Worm (Caenorhabditis elegans): Measurements from ENCODE around the gene F40F8.1.

DNA sequence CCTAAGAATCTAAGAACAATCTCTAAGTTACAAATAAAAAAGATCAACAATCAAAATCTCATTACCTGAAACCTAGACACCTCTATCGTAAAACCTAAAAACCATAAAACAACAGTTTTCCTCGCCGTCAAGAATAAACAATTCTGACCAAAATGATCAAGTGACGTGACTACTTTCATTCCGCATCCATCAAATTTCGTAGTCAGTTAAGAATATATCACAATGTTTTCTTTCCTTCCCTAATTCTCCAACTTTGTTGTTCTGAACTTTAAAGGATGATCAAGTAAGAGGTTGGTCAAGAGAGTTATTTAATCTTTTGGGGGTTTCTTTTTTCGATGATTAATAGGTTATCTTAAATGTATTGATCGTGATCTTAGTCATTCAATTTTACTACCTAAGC is 35.8 kb downstream of the F40F8.1 start:
- TF ChIP-seq lin-13 (GFP tag; optimal IDR thresholded peaks at IDR 0.05), result no peak
- TF ChIP-seq lsy-2 (tag; optimal IDR thresholded peaks at IDR 0.05), result no peak
- no peak for TF ChIP-seq nhr-77 (tag; optimal IDR thresholded peaks at IDR 0.05)
- TF ChIP-seq skn-1 (tag; optimal IDR thresholded peaks at IDR 0.05), result no peak
- no peak for TF ChIP-seq zag-1 (tag; optimal IDR thresholded peaks at IDR 0.05)
- TF ChIP-seq nhr-237 (tag; optimal IDR thresholded peaks at IDR 0.05), result no peak
- TF ChIP-seq mdl-1 (tag; optimal IDR thresholded peaks at IDR 0.05), result no peak
- no peak for TF ChIP-seq aly-2 (tag; optimal IDR thresholded peaks at IDR 0.05)
- no peak for TF ChIP-seq Y55F3AM.14 (GFP tag; optimal IDR thresholded peaks at IDR 0.05)
- no peak for TF ChIP-seq lin-39 (tag; optimal IDR thresholded peaks at IDR 0.05)
